Worm (Caenorhabditis elegans) whole organism, L4 larva: ENCODE measurements around the gene Y69A2AR.24.

Experiments
- D1046.2 ChIP-seq: fragments of 200-800 bp; sonication (Bioruptor generic); IDR thresholded peaks from 2 replicates; pipeline ENCODE4 v1.3.6; 2022; ENCODE audit warnings: missing genetic modification characterization, missing compliant biosample characterization
- F10B5.3 ChIP-seq: sonication (generic microtip); optimal IDR thresholded peaks from 2 replicates; lab custom pipeline; 2016; ENCODE audit warnings: mild to moderate bottlenecking, missing genetic modification characterization, missing compliant biosample characterization
- T26A8.4 ChIP-seq: fragments of 200-800 bp; sonication (Bioruptor generic); IDR thresholded peaks from 2 replicates; pipeline ENCODE4 v1.3.6; 2022; ENCODE audit warnings: missing genetic modification characterization, missing compliant biosample characterization
- Y48G9A.11 ChIP-seq: fragments of 200-800 bp; sonication (Bioruptor generic); IDR thresholded peaks from 2 replicates; pipeline ENCODE4 v1.3.6; 2022; ENCODE audit warnings: missing genetic modification reagents, missing genetic modification characterization, missing compliant biosample characterization
- Y5F2A.4 ChIP-seq: fragments of 200-800 bp; sonication (Bioruptor generic); optimal IDR thresholded peaks from 2 replicates; lab custom pipeline; 2018; ENCODE audit warnings: mild to moderate bottlenecking, missing genetic modification characterization, missing compliant biosample characterization
- ZK337.2 ChIP-seq: fragments of 200-800 bp; sonication (Bioruptor generic); IDR thresholded peaks from 2 replicates; pipeline ENCODE4 v1.3.6; 2022; ENCODE audit warnings: missing genetic modification reagents, missing genetic modification characterization, missing compliant biosample characterization
- ceh-20 ChIP-seq: fragments of 200-800 bp; sonication (Bioruptor generic); IDR thresholded peaks from 2 replicates; pipeline ENCODE4 v1.3.6; 2022; ENCODE audit warnings: missing genetic modification reagents, missing genetic modification characterization, missing compliant biosample characterization
- ctbp-1 ChIP-seq: fragments of 200-800 bp; sonication (Bioruptor generic); IDR thresholded peaks from 2 replicates; pipeline ENCODE4 v1.3.6; 2022; ENCODE audit warnings: missing genetic modification reagents, missing genetic modification characterization, missing compliant biosample characterization
- daf-16 ChIP-seq, 3 experiments: sonication (generic microtip); optimal IDR thresholded peaks; 2 replicates each; lab custom pipeline; 2016 to 2017; ENCODE audit warnings: missing genetic modification characterization in 3 of 3, missing genetic modification reagents in 3 of 3, mild to moderate bottlenecking in 2 of 3, missing compliant biosample characterization in 2 of 3, missing biosample characterization in 1 of 3, moderate library complexity in 1 of 3
- dmd-8 ChIP-seq: fragments of 200-800 bp; sonication (Bioruptor generic); IDR thresholded peaks from 2 replicates; pipeline ENCODE4 v1.3.6; 2022; ENCODE audit warnings: missing genetic modification characterization, missing compliant biosample characterization
- dve-1 ChIP-seq: sonication (generic microtip); optimal IDR thresholded peaks from 2 replicates; lab custom pipeline; 2017; ENCODE audit warnings: antibody characterized with exemption, mild to moderate bottlenecking, missing genetic modification characterization, missing compliant biosample characterization; ENCODE audit not compliant: insufficient read depth
- egl-43 ChIP-seq: fragments of 200-800 bp; sonication (Bioruptor generic); IDR thresholded peaks from 2 replicates; pipeline ENCODE4 v1.3.6; 2022; ENCODE audit warnings: missing genetic modification reagents, missing genetic modification characterization, missing compliant biosample characterization
- hif-1 ChIP-seq, 2 experiments: sonication (generic microtip); optimal IDR thresholded peaks; 2 replicates each; lab custom pipeline; 2016 to 2017; ENCODE audit warnings: missing compliant biosample characterization in 2 of 2, missing genetic modification characterization in 2 of 2, missing genetic modification reagents in 2 of 2, missing genotype in 2 of 2, mild to moderate bottlenecking in 1 of 2
- lim-7 ChIP-seq: fragments of 200-800 bp; sonication (Bioruptor generic); IDR thresholded peaks from 2 replicates; pipeline ENCODE4 v1.3.6; 2022; ENCODE audit warnings: missing genetic modification characterization, missing compliant biosample characterization
- lin-29 ChIP-seq: fragments of 200-800 bp; sonication (Bioruptor generic); IDR thresholded peaks from 2 replicates; pipeline ENCODE4 v1.3.6; 2022; ENCODE audit warnings: missing genetic modification reagents, missing genetic modification characterization, missing compliant biosample characterization
- lin-38 ChIP-seq: fragments of 200-800 bp; sonication (Bioruptor generic); IDR thresholded peaks from 2 replicates; pipeline ENCODE4 v1.3.6; 2022; ENCODE audit warnings: missing genetic modification reagents, missing genetic modification characterization, missing compliant biosample characterization
- madf-9 ChIP-seq: fragments of 200-800 bp; sonication (Bioruptor generic); conservative IDR thresholded peaks from 2 replicates; pipeline ENCODE4 v1.3.6; 2022; ENCODE audit warnings: missing genetic modification reagents, missing genetic modification characterization, missing compliant biosample characterization
- mdt-29 ChIP-seq: fragments of 200-800 bp; sonication (Bioruptor generic); IDR thresholded peaks from 2 replicates; pipeline ENCODE4 v1.3.6; 2022; ENCODE audit warnings: missing genetic modification reagents, missing genetic modification characterization, missing compliant biosample characterization
- mxl-3 ChIP-seq: fragments of 200-800 bp; sonication (Bioruptor generic); optimal IDR thresholded peaks from 2 replicates; lab custom pipeline; 2018; ENCODE audit warnings: mild to moderate bottlenecking, missing genetic modification characterization, missing compliant biosample characterization
- nhr-10 ChIP-seq: fragments of 150-350 bp; optimal IDR thresholded peaks from 2 replicates; lab custom pipeline; 2014; ENCODE audit warnings: missing biosample characterization, missing genetic modification characterization
- nhr-11 ChIP-seq: fragments of 150-350 bp; optimal IDR thresholded peaks from 2 replicates; lab custom pipeline; 2014; ENCODE audit warnings: missing biosample characterization, missing genetic modification characterization
- nhr-41 ChIP-seq: fragments of 200-800 bp; sonication (Bioruptor generic); IDR thresholded peaks from 2 replicates; pipeline ENCODE4 v1.3.6; 2022; ENCODE audit warnings: missing genetic modification reagents, missing genetic modification characterization, missing compliant biosample characterization
- nhr-42 ChIP-seq: fragments of 200-800 bp; sonication (Bioruptor generic); IDR thresholded peaks from 2 replicates; pipeline ENCODE4 v1.3.6; 2022; ENCODE audit warnings: missing genetic modification characterization, missing compliant biosample characterization
- nhr-48 ChIP-seq: sonication (generic microtip); optimal IDR thresholded peaks from 2 replicates; lab custom pipeline; 2016; ENCODE audit warnings: mild to moderate bottlenecking, missing genetic modification characterization, missing compliant biosample characterization
- pha-4 ChIP-seq, 2 experiments: fragments of 150-350 bp in 1 of 2; fragments of 200-800 bp in 1 of 2; sonication (Bioruptor generic) in 1 of 2; IDR thresholded peaks in 1 of 2; optimal IDR thresholded peaks in 1 of 2; 2 replicates each; pipeline versions ENCODE4 v1.3.6 to Lab custom; 2014 to 2022; ENCODE audit warnings: missing genetic modification characterization in 2 of 2, missing genetic modification reagents in 2 of 2, missing biosample characterization in 1 of 2, missing compliant biosample characterization in 1 of 2
- php-3 ChIP-seq: fragments of 200-800 bp; sonication (Bioruptor generic); IDR thresholded peaks from 2 replicates; pipeline ENCODE4 v1.3.6; 2022; ENCODE audit warnings: missing genetic modification reagents, missing genetic modification characterization, missing compliant biosample characterization
- set-16 ChIP-seq: fragments of 200-800 bp; sonication (Bioruptor generic); IDR thresholded peaks from 2 replicates; pipeline ENCODE4 v1.3.6; 2022; ENCODE audit warnings: missing genetic modification reagents, missing genetic modification characterization, missing compliant biosample characterization
- snpc-1.2 ChIP-seq: fragments of 200-800 bp; sonication (Bioruptor generic); IDR thresholded peaks from 2 replicates; pipeline ENCODE4 v1.3.6; 2022; ENCODE audit warnings: missing genetic modification reagents, missing genetic modification characterization, missing compliant biosample characterization
- tag-97 ChIP-seq: fragments of 200-800 bp; sonication (Bioruptor generic); IDR thresholded peaks from 2 replicates; pipeline ENCODE4 v1.3.6; 2022; ENCODE audit warnings: missing genetic modification characterization, missing compliant biosample characterization
- tra-1 ChIP-seq: fragments of 200-800 bp; sonication (Bioruptor generic); IDR thresholded peaks from 2 replicates; pipeline ENCODE4 v1.3.6; 2022; ENCODE audit warnings: missing genetic modification reagents, missing genetic modification characterization, missing compliant biosample characterization
- unc-62 ChIP-seq, 3 experiments: fragments of 150-350 bp in 1 of 3; sonication (generic microtip); optimal IDR thresholded peaks in 2 of 3; peaks in 1 of 3; 1 replicate in 1 of 3; 2 replicates in 2 of 3; lab custom pipeline; 2014 to 2017; ENCODE audit warnings: missing biosample characterization in 3 of 3, missing genetic modification characterization in 3 of 3, missing genetic modification reagents in 3 of 3, missing genotype in 1 of 3
- zfp-2 ChIP-seq: sonication (generic microtip); optimal IDR thresholded peaks from 2 replicates; lab custom pipeline; 2016; ENCODE audit warnings: mild to moderate bottlenecking, missing genetic modification characterization, missing compliant biosample characterization
- zfp-3 ChIP-seq: fragments of 200-800 bp; sonication (Bioruptor generic); conservative IDR thresholded peaks from 2 replicates; pipeline ENCODE4 v1.3.6; 2022; ENCODE audit warnings: missing genetic modification reagents, missing genetic modification characterization, missing compliant biosample characterization
- zip-2 ChIP-seq: fragments of 150-350 bp; optimal IDR thresholded peaks from 2 replicates; lab custom pipeline; 2014; ENCODE audit warnings: missing biosample characterization, missing genetic modification characterization

The Y69A2AR.24 gene

ce11 chrIV:2603556-2604021, 39.7 kb upstream of the Y69A2AR.24 start (continued):
- no peak for TF ChIP-seq F10B5.3 (tag; lab: Kevin White, UChicago)
- no peak; the same call in 1 of the 2 replicates for TF ChIP-seq ceh-20 (GFP tag; lab: Robert Waterston, UW)
- TF ChIP-seq lin-29 (GFP tag; lab: Robert Waterston, UW), result no peak
- peak; percentile 25 for TF ChIP-seq dve-1 (tag; lab: Kevin White, UChicago)
- TF ChIP-seq nhr-48 (tag; lab: Kevin White, UChicago), result no peak
- no peak for TF ChIP-seq nhr-10 (tag; lab: Kevin White, UChicago)
- no peak for TF ChIP-seq unc-62 (GFP tag; optimal IDR thresholded peaks at IDR 0.05 in 1 of 2; lab: Kevin White, UChicago)
- no peak for TF ChIP-seq unc-62 (tag; optimal IDR thresholded peaks at IDR 0.05; lab: Kevin White, UChicago)
- no peak for TF ChIP-seq mdt-29
- no peak for TF ChIP-seq Y5F2A.4 (GFP tag; lab: Kevin White, UChicago)
- TF ChIP-seq zfp-2, result no peak
- TF ChIP-seq nhr-11 (tag; lab: Kevin White, UChicago), result no peak
- TF ChIP-seq nhr-42 (GFP tag; lab: Robert Waterston, UW), result no peak
- TF ChIP-seq nhr-41 (GFP tag; lab: Robert Waterston, UW), result peak; percentile 33; the same call in 1 of the 2 replicates

DNA sequence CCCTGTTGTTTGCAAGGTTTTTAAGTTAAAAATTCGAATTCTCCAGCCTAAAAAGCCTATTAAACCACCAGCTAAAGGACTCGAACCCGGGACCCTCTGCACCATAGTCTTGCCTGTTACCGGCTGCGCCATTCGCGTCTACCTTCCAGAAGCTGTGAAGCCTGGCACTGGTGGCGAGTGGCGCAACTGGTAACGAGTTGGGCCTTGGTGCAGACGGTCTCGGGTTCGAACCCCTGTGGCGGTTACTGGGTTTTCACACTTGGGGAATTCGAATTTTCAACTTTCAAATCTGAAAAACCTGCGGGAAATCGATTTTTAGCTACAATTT, 39.0 kb upstream of the Y69A2AR.24 start:
- TF ChIP-seq D1046.2 (GFP tag; lab: Robert Waterston, UW) (0 out of 2 replicates have a peak, but pooled peaks have one; percentile 68), zip-2 (peak; percentile 4), zfp-2 (no peak), pha-4 (GFP tag; IDR thresholded peaks at IDR 0.05; lab: Robert Waterston, UW) (0 out of 2 replicates have a peak, but pooled peaks have one; percentile 43), pha-4 (tag; optimal IDR thresholded peaks at IDR 0.05; lab: Kevin White, UChicago) (no peak), tag-97 (GFP tag; lab: Robert Waterston, UW) (0 out of 2 replicates have a peak, but pooled peaks have one; percentile 14), dmd-8 (GFP tag; lab: Robert Waterston, UW) (peak; percentile 40; the same call in 1 of the 2 replicates), ctbp-1 (GFP tag; lab: Robert Waterston, UW) (peak; percentile 43; the same call in 1 of the 2 replicates), lim-7 (GFP tag; lab: Robert Waterston, UW) (0 out of 2 replicates have a peak, but pooled peaks have one; percentile 42), php-3 (GFP tag; lab: Robert Waterston, UW) (0 out of 2 replicates have a peak, but pooled peaks have one; percentile 22), set-16 (GFP tag; lab: Robert Waterston, UW) (peak; percentile 76), daf-16 (GFP tag; optimal IDR thresholded peaks at IDR 0.05; lab: Kevin White, UChicago) (no peak), daf-16 (tag; optimal IDR thresholded peaks at IDR 0.05; lab: Kevin White, UChicago) (no peak), lin-38 (GFP tag; lab: Robert Waterston, UW) (peak; percentile 32), madf-9 (GFP tag; lab: Robert Waterston, UW) (peak; percentile 59; the same call in 1 of the 2 replicates), zfp-3 (GFP tag; lab: Robert Waterston, UW) (0 out of 2 replicates have a peak, but pooled peaks have one; percentile 41), Y48G9A.11 (GFP tag; lab: Robert Waterston, UW) (0 out of 2 replicates have a peak, but pooled peaks have one; percentile 65), hif-1 (tag; optimal IDR thresholded peaks at IDR 0.05; lab: Kevin White, UChicago) (no peak), snpc-1.2 (peak; percentile 55), ZK337.2 (GFP tag; lab: Robert Waterston, UW) (0 out of 2 replicates have a peak, but pooled peaks have one; percentile 18), tra-1 (GFP tag; lab: Robert Waterston, UW) (no peak), mxl-3 (GFP tag; lab: Kevin White, UChicago) (no peak), egl-43 (GFP tag; lab: Robert Waterston, UW) (peak; percentile 70; the same call in 1 of the 2 replicates), T26A8.4 (GFP tag; lab: Robert Waterston, UW) (peak; percentile 62; the same call in 1 of the 2 replicates)
